Worm (Caenorhabditis elegans) whole organism, L4 larva: ENCODE data around the gene shw-1.

Experiments
- D1046.2 ChIP-seq: fragments of 200-800 bp; sonication (Bioruptor generic); IDR thresholded peaks from 2 replicates; pipeline ENCODE4 v1.3.6; 2022; ENCODE audit warnings: missing genetic modification characterization, missing compliant biosample characterization
- F10B5.3 ChIP-seq: sonication (generic microtip); optimal IDR thresholded peaks from 2 replicates; lab custom pipeline; 2016; ENCODE audit warnings: mild to moderate bottlenecking, missing genetic modification characterization, missing compliant biosample characterization
- T26A8.4 ChIP-seq: fragments of 200-800 bp; sonication (Bioruptor generic); IDR thresholded peaks from 2 replicates; pipeline ENCODE4 v1.3.6; 2022; ENCODE audit warnings: missing genetic modification characterization, missing compliant biosample characterization
- Y105C5A.15 ChIP-seq: fragments of 200-800 bp; sonication (Bioruptor generic); IDR thresholded peaks from 2 replicates; pipeline ENCODE4 v1.3.6; 2022; ENCODE audit warnings: missing genetic modification characterization, missing compliant biosample characterization
- Y48G9A.11 ChIP-seq: fragments of 200-800 bp; sonication (Bioruptor generic); IDR thresholded peaks from 2 replicates; pipeline ENCODE4 v1.3.6; 2022; ENCODE audit warnings: missing genetic modification reagents, missing genetic modification characterization, missing compliant biosample characterization
- Y5F2A.4 ChIP-seq: fragments of 200-800 bp; sonication (Bioruptor generic); optimal IDR thresholded peaks from 2 replicates; lab custom pipeline; 2018; ENCODE audit warnings: mild to moderate bottlenecking, missing genetic modification characterization, missing compliant biosample characterization
- ZK337.2 ChIP-seq: fragments of 200-800 bp; sonication (Bioruptor generic); IDR thresholded peaks from 2 replicates; pipeline ENCODE4 v1.3.6; 2022; ENCODE audit warnings: missing genetic modification reagents, missing genetic modification characterization, missing compliant biosample characterization
- aha-1 ChIP-seq: fragments of 150-350 bp; peaks from one replicate; lab custom pipeline; 2014; ENCODE audit warnings: missing biosample characterization, missing genetic modification characterization
- aly-2 ChIP-seq: sonication (generic microtip); optimal IDR thresholded peaks from 2 replicates; lab custom pipeline; 2018; ENCODE audit warnings: missing biosample characterization, missing genetic modification characterization
- ama-1 ChIP-seq: fragments of 150-350 bp; optimal IDR thresholded peaks from 2 replicates; lab custom pipeline; 2014; ENCODE audit warnings: inconsistent platforms, mixed read lengths
- ceh-32 ChIP-seq: sonication (generic microtip); optimal IDR thresholded peaks from 2 replicates; lab custom pipeline; 2016; ENCODE audit warnings: mild to moderate bottlenecking, missing genetic modification characterization, missing compliant biosample characterization; ENCODE audit not compliant: poor library complexity
- ces-1 ChIP-seq: fragments of 150-350 bp; sonication (generic microtip); optimal IDR thresholded peaks from 4 replicates; lab custom pipeline; 2014; ENCODE audit warnings: missing biosample characterization, missing genetic modification reagents, missing genetic modification characterization
- daf-12 ChIP-seq: fragments of 150-350 bp; optimal IDR thresholded peaks from 2 replicates; lab custom pipeline; 2014; ENCODE audit warnings: missing biosample characterization, missing genetic modification reagents, missing genetic modification characterization
- daf-8 ChIP-seq: fragments of 200-800 bp; sonication (Bioruptor generic); IDR thresholded peaks from 2 replicates; pipeline ENCODE4 v1.3.6; 2022; ENCODE audit warnings: missing genetic modification characterization, missing compliant biosample characterization
- dmd-9 ChIP-seq: fragments of 200-800 bp; sonication (Bioruptor generic); IDR thresholded peaks from 2 replicates; pipeline ENCODE4 v1.3.6; 2022; ENCODE audit warnings: missing genetic modification reagents, missing genetic modification characterization, missing compliant biosample characterization
- dve-1 ChIP-seq: sonication (generic microtip); optimal IDR thresholded peaks from 2 replicates; lab custom pipeline; 2017; ENCODE audit warnings: antibody characterized with exemption, mild to moderate bottlenecking, missing genetic modification characterization, missing compliant biosample characterization; ENCODE audit not compliant: insufficient read depth
- egl-27 ChIP-seq: sonication (generic microtip); optimal IDR thresholded peaks from 3 replicates; lab custom pipeline; 2017; ENCODE audit warnings: missing biosample characterization, missing genetic modification reagents, missing genetic modification characterization
- hif-1 ChIP-seq, 2 experiments: sonication (generic microtip); optimal IDR thresholded peaks; 2 replicates each; lab custom pipeline; 2016 to 2017; ENCODE audit warnings: missing compliant biosample characterization in 2 of 2, missing genetic modification characterization in 2 of 2, missing genetic modification reagents in 2 of 2, missing genotype in 2 of 2, mild to moderate bottlenecking in 1 of 2
- hmg-1.1 ChIP-seq: fragments of 200-800 bp; sonication (Bioruptor generic); IDR thresholded peaks from 2 replicates; pipeline ENCODE4 v1.3.6; 2022; ENCODE audit warnings: missing genetic modification reagents, missing genetic modification characterization, missing compliant biosample characterization
- lim-7 ChIP-seq: fragments of 200-800 bp; sonication (Bioruptor generic); IDR thresholded peaks from 2 replicates; pipeline ENCODE4 v1.3.6; 2022; ENCODE audit warnings: missing genetic modification characterization, missing compliant biosample characterization
- lin-15B ChIP-seq: fragments of 150-350 bp; sonication (generic microtip); optimal IDR thresholded peaks from 3 replicates; lab custom pipeline; 2014; ENCODE audit warnings: missing biosample characterization, missing genetic modification characterization
- lin-29 ChIP-seq: fragments of 200-800 bp; sonication (Bioruptor generic); IDR thresholded peaks from 2 replicates; pipeline ENCODE4 v1.3.6; 2022; ENCODE audit warnings: missing genetic modification reagents, missing genetic modification characterization, missing compliant biosample characterization
- lin-38 ChIP-seq: fragments of 200-800 bp; sonication (Bioruptor generic); IDR thresholded peaks from 2 replicates; pipeline ENCODE4 v1.3.6; 2022; ENCODE audit warnings: missing genetic modification reagents, missing genetic modification characterization, missing compliant biosample characterization
- madf-5 ChIP-seq, 2 experiments: fragments of 200-800 bp; sonication (Bioruptor generic); IDR thresholded peaks; 2 replicates each; pipeline ENCODE4 v1.3.6; 2022; ENCODE audit warnings: missing compliant biosample characterization in 2 of 2, missing genetic modification characterization in 2 of 2
- madf-9 ChIP-seq: fragments of 200-800 bp; sonication (Bioruptor generic); conservative IDR thresholded peaks from 2 replicates; pipeline ENCODE4 v1.3.6; 2022; ENCODE audit warnings: missing genetic modification reagents, missing genetic modification characterization, missing compliant biosample characterization
- mdl-1 ChIP-seq, 2 experiments: fragments of 150-350 bp in 1 of 2; sonication (generic microtip) in 1 of 2; optimal IDR thresholded peaks; 2 replicates each; lab custom pipeline; 2014 to 2017; ENCODE audit warnings: missing biosample characterization in 2 of 2, missing genetic modification characterization in 2 of 2
- mep-1 ChIP-seq: fragments of 150-350 bp; sonication (generic microtip); optimal IDR thresholded peaks from 3 replicates; lab custom pipeline; 2014; ENCODE audit warnings: missing biosample characterization, missing genetic modification characterization
- mes-2 ChIP-seq: sonication (generic microtip); optimal IDR thresholded peaks from 2 replicates; lab custom pipeline; 2016; ENCODE audit warnings: missing genotype, mild to moderate bottlenecking, missing genetic modification characterization, missing compliant biosample characterization; ENCODE audit not compliant: poor library complexity, severe bottlenecking
- mxl-2 ChIP-seq: fragments of 200-800 bp; sonication (Bioruptor generic); conservative IDR thresholded peaks from 2 replicates; pipeline ENCODE4 v1.3.6; 2022; ENCODE audit warnings: missing genetic modification reagents, missing genetic modification characterization, missing compliant biosample characterization
- nhr-102 ChIP-seq: sonication (generic microtip); optimal IDR thresholded peaks from 2 replicates; lab custom pipeline; 2016; ENCODE audit warnings: mild to moderate bottlenecking, missing genetic modification characterization, moderate library complexity, missing compliant biosample characterization
- nhr-11 ChIP-seq: fragments of 150-350 bp; optimal IDR thresholded peaks from 2 replicates; lab custom pipeline; 2014; ENCODE audit warnings: missing biosample characterization, missing genetic modification characterization
- nhr-237 ChIP-seq: sonication (generic microtip); optimal IDR thresholded peaks from 2 replicates; lab custom pipeline; 2017; ENCODE audit warnings: missing biosample characterization, missing genetic modification characterization
- nhr-28 ChIP-seq: fragments of 150-350 bp; optimal IDR thresholded peaks from 2 replicates; lab custom pipeline; 2014; ENCODE audit warnings: missing biosample characterization, missing genetic modification characterization
- nhr-41 ChIP-seq: fragments of 200-800 bp; sonication (Bioruptor generic); IDR thresholded peaks from 2 replicates; pipeline ENCODE4 v1.3.6; 2022; ENCODE audit warnings: missing genetic modification reagents, missing genetic modification characterization, missing compliant biosample characterization
- nhr-42 ChIP-seq: fragments of 200-800 bp; sonication (Bioruptor generic); IDR thresholded peaks from 2 replicates; pipeline ENCODE4 v1.3.6; 2022; ENCODE audit warnings: missing genetic modification characterization, missing compliant biosample characterization
- nhr-48 ChIP-seq: sonication (generic microtip); optimal IDR thresholded peaks from 2 replicates; lab custom pipeline; 2016; ENCODE audit warnings: mild to moderate bottlenecking, missing genetic modification characterization, missing compliant biosample characterization
- nhr-6 ChIP-seq: fragments of 150-350 bp; optimal IDR thresholded peaks from 2 replicates; lab custom pipeline; 2014; ENCODE audit warnings: missing biosample characterization, missing genetic modification characterization
- saeg-2 ChIP-seq: fragments of 200-800 bp; sonication (Bioruptor generic); IDR thresholded peaks from 2 replicates; pipeline ENCODE4 v1.3.6; 2022; ENCODE audit warnings: missing genetic modification reagents, missing genetic modification characterization, missing compliant biosample characterization
- sdz-12 ChIP-seq: fragments of 200-800 bp; sonication (Bioruptor generic); optimal IDR thresholded peaks from 2 replicates; lab custom pipeline; 2018; ENCODE audit warnings: mild to moderate bottlenecking, missing genetic modification characterization, missing compliant biosample characterization
- snpc-4 ChIP-seq: fragments of 150-350 bp; optimal IDR thresholded peaks from 2 replicates; lab custom pipeline; 2014; ENCODE audit warnings: missing biosample characterization, missing genetic modification characterization
- spr-1 ChIP-seq: sonication (generic microtip); optimal IDR thresholded peaks from 2 replicates; lab custom pipeline; 2016; ENCODE audit warnings: mild to moderate bottlenecking, missing genetic modification characterization, missing compliant biosample characterization
- tag-97 ChIP-seq: fragments of 200-800 bp; sonication (Bioruptor generic); IDR thresholded peaks from 2 replicates; pipeline ENCODE4 v1.3.6; 2022; ENCODE audit warnings: missing genetic modification characterization, missing compliant biosample characterization
- unc-130 ChIP-seq: sonication (generic microtip); optimal IDR thresholded peaks from 2 replicates; lab custom pipeline; 2016; ENCODE audit warnings: missing genetic modification reagents, missing genetic modification characterization, missing compliant biosample characterization
- unc-62 ChIP-seq, 3 experiments: fragments of 150-350 bp in 1 of 3; sonication (generic microtip); optimal IDR thresholded peaks in 2 of 3; peaks in 1 of 3; 1 replicate in 1 of 3; 2 replicates in 2 of 3; lab custom pipeline; 2014 to 2017; ENCODE audit warnings: missing biosample characterization in 3 of 3, missing genetic modification characterization in 3 of 3, missing genetic modification reagents in 3 of 3, missing genotype in 1 of 3
- zfp-3 ChIP-seq: fragments of 200-800 bp; sonication (Bioruptor generic); conservative IDR thresholded peaks from 2 replicates; pipeline ENCODE4 v1.3.6; 2022; ENCODE audit warnings: missing genetic modification reagents, missing genetic modification characterization, missing compliant biosample characterization
- ztf-11 ChIP-seq: fragments of 150-350 bp; optimal IDR thresholded peaks from 2 replicates; lab custom pipeline; 2014; ENCODE audit warnings: missing biosample characterization, missing genetic modification characterization

Gene shw-1

DNA sequence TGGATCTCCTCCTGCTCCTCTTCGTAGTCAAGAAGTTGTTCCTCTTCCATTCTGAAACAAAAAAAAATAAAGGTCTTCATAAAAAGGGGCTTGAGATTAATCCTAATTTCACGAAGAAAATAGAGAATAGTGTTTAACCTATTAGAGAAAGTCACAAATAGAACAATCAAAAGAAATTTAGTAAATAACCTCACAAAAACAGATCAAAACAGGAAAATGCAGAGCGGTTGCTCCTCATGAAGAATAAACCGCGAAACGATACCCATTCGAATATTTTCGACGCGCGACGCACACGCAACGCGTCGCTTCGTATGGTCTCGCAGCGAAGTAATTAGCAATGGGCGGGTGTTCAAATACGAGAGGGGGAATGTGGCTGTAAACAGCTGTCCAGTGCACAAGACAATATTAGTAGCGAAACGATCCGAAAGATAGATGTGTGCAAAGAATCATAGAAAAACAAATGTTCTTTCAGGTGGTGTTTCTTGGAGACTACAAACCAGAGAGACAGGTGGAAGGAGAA lies 7.6 kb upstream of the shw-1 start, which contains the start of gene hel-1 (continued):
- TF ChIP-seq nhr-11 (peak; percentile 91), daf-8 (GFP tag; lab: Robert Waterston, UW) (no peak), snpc-4 (no peak), unc-130 (peak; percentile 60), spr-1 (tag; lab: Kevin White, UChicago) (no peak), mxl-2 (no peak), madf-9 (no peak)
- TF ChIP-seq, all 104 proteins: peak for 32

DNA sequence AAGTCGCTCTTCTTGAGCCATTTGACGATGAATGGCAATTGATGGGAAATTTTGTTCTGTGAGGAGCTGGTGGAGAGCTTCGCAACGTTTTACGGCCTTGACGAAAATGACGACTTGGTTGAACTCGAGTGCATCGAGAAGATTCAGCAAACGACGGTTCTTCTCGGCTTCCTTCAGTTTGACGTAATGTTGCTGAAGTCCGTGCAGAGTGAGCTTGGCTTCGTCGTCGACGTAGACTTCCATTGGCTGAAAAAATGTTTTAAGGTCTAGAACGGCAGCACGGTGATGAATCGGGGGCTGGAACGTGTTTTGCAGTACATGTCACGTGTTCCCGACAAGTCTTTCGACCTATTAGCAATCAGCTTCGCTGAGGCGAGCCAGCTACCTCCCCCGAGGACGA lies 6.2 kb upstream of the shw-1 start:
- TF ChIP-seq egl-27 (tag; lab: Kevin White, UChicago), result no peak
- TF ChIP-seq unc-62 (GFP tag; optimal IDR thresholded peaks at IDR 0.05 in 1 of 2; lab: Kevin White, UChicago), result peak in 1 of 2 experiments; percentile 94
- TF ChIP-seq unc-62 (tag; optimal IDR thresholded peaks at IDR 0.05; lab: Kevin White, UChicago), result no peak

DNA sequence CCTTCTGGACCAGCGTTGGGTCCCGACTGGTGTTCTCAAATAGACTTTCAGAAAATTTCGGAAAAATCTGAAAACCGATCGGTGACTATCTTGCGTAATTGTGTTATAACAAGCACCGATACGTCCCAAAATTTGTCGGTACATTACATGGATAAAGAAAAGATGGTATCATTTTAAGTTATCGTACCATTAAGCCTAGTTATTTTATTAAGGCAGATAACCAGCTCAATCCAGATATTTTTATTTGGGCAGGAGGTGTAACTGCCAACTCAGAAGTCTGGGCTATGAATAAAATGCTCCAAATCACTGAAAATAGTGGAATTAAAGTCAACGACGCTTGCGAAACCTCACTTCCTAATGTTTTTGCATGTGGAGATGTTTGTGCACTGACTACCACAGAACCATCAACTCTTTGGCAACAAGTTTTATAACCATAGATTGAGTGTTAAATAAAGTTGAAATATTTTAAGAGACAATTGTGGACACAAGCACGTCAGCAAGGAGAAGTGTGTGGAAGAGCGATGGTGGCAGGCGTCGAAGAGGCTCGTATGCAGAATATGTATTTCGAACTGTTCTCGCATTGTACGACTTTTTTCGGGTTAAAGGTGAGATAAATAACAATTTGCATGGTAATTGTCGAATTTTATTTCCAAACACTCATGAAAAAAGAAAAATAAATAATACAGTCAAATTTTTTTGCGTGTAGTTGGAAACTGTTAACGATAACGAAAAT lies 5.1 kb upstream of the shw-1 start:
- no peak for TF ChIP-seq nhr-41 (GFP tag; lab: Robert Waterston, UW)
- no peak for TF ChIP-seq lin-29 (GFP tag; lab: Robert Waterston, UW)
- TF ChIP-seq mep-1 (tag; lab: Kevin White, UChicago), result peak; percentile 14
- TF ChIP-seq Y5F2A.4 (GFP tag; lab: Kevin White, UChicago), result no peak
- TF ChIP-seq D1046.2 (GFP tag; lab: Robert Waterston, UW), result no peak
- TF ChIP-seq hmg-1.1 (GFP tag; lab: Robert Waterston, UW), result no peak
- TF ChIP-seq tag-97 (GFP tag; lab: Robert Waterston, UW), result no peak
- no peak for TF ChIP-seq hif-1 (tag; optimal IDR thresholded peaks at IDR 0.05; lab: Kevin White, UChicago)
- peak; percentile 57 for TF ChIP-seq lin-38 (GFP tag; lab: Robert Waterston, UW)
- TF ChIP-seq ZK337.2, result no peak
- TF ChIP-seq Y48G9A.11 (GFP tag; lab: Robert Waterston, UW), result no peak
- TF ChIP-seq nhr-237 (tag; lab: Kevin White, UChicago), result no peak
- peak; percentile 15 for TF ChIP-seq nhr-102 (tag; lab: Kevin White, UChicago)
- TF ChIP-seq madf-5 (GFP tag; IDR thresholded peaks at IDR 0.05; lab: Robert Waterston, UW), result no peak
- TF ChIP-seq T26A8.4 (GFP tag; lab: Robert Waterston, UW), result no peak
- no peak for TF ChIP-seq nhr-42 (GFP tag; lab: Robert Waterston, UW)
- TF ChIP-seq mdl-1 (tag; optimal IDR thresholded peaks at IDR 0.05; lab: Kevin White, UChicago), result no peak
- no peak for TF ChIP-seq nhr-28 (tag; lab: Kevin White, UChicago)
- TF ChIP-seq mes-2 (tag; lab: Kevin White, UChicago), result peak; percentile 20
- no peak for TF ChIP-seq Y105C5A.15 (GFP tag; lab: Robert Waterston, UW)
- no peak for TF ChIP-seq dmd-9 (GFP tag; lab: Robert Waterston, UW)
- TF ChIP-seq nhr-48 (tag; lab: Kevin White, UChicago), result no peak
- no peak for TF ChIP-seq ztf-11 (tag; lab: Kevin White, UChicago)
- TF ChIP-seq ama-1 (lab: Kevin White, UChicago), result peak; percentile 66
- TF ChIP-seq lim-7, result no peak
- TF ChIP-seq aly-2 (tag; lab: Kevin White, UChicago), result no peak
- TF ChIP-seq lin-15B (tag; lab: Kevin White, UChicago), result no peak
- TF ChIP-seq ceh-32 (tag; lab: Kevin White, UChicago), result no peak
- no peak for TF ChIP-seq daf-12 (tag; lab: Kevin White, UChicago)
- no peak for TF ChIP-seq F10B5.3 (tag; lab: Kevin White, UChicago)
- TF ChIP-seq sdz-12 (GFP tag; lab: Kevin White, UChicago), result no peak
- no peak for TF ChIP-seq unc-130
- no peak for TF ChIP-seq spr-1 (tag; lab: Kevin White, UChicago)
- TF ChIP-seq aha-1 (tag; lab: Kevin White, UChicago), result peak; percentile 95
- TF ChIP-seq dve-1 (tag; lab: Kevin White, UChicago), result no peak
- no peak for TF ChIP-seq zfp-3 (GFP tag; lab: Robert Waterston, UW)
- TF ChIP-seq saeg-2, result no peak
- TF ChIP-seq ces-1 (GFP tag; lab: Kevin White, UChicago), result no peak
- TF ChIP-seq egl-27 (tag; lab: Kevin White, UChicago), result no peak
- no peak for TF ChIP-seq nhr-6 (tag; lab: Kevin White, UChicago)
